Worm (Caenorhabditis elegans) whole organism, L4/young adult: ENCODE measurements around the gene F37A4.5.

Experiments
- W03F9.2 ChIP-seq: fragments of 150-350 bp; optimal IDR thresholded peaks from 2 replicates; lab custom pipeline; 2014; ENCODE audit warnings: missing biosample characterization, missing genetic modification characterization
- dao-5 ChIP-seq: sonication (generic microtip); optimal IDR thresholded peaks from 2 replicates; lab custom pipeline; 2016; ENCODE audit warnings: missing genotype, missing genetic modification characterization, moderate library complexity, missing compliant biosample characterization
- him-1 ChIP-seq: sonication (generic microtip); optimal IDR thresholded peaks from 2 replicates; lab custom pipeline; 2016; ENCODE audit warnings: missing genotype, missing genetic modification reagents, missing genetic modification characterization, missing compliant biosample characterization

The F37A4.5 gene

ce11 chrIII:6711590-6711989 is at the start of gene F37A4.5:
Gene F37A4.5 (plus strand): TSS chrIII:6711890.
- no peak for TF ChIP-seq W03F9.2 (tag; lab: Kevin White, UChicago)
- TF ChIP-seq him-1 (tag; lab: Kevin White, UChicago), result no peak
- TF ChIP-seq dao-5, result no peak

- no peak for TF ChIP-seq dao-5
- TF ChIP-seq W03F9.2 (tag; lab: Kevin White, UChicago), result no peak
- no peak for TF ChIP-seq him-1 (tag; lab: Kevin White, UChicago)
These were observed 40.9 kb upstream of the F37A4.5 start for ce11 chrIII:6670737-6671242.

ce11 chrIII:6675460-6675859 is 36.2 kb upstream of the F37A4.5 start, which contains the start of gene rbf-1:
Gene rbf-1 (plus strand): TSS chrIII:6675760.
- TF ChIP-seq him-1 (tag; lab: Kevin White, UChicago) (no peak), W03F9.2 (tag; lab: Kevin White, UChicago) (no peak), dao-5 (no peak)

- TF ChIP-seq W03F9.2 (tag; lab: Kevin White, UChicago) (no peak), dao-5 (no peak), him-1 (tag; lab: Kevin White, UChicago) (no peak)
These were observed 34.4 kb upstream of the F37A4.5 start for ce11 chrIII:6677304-6677703.

- TF ChIP-seq him-1 (tag; lab: Kevin White, UChicago) (no peak), dao-5 (no peak), W03F9.2 (tag; lab: Kevin White, UChicago) (no peak)
These were observed 32.4 kb upstream of the F37A4.5 start for ce11 chrIII:6679323-6679722.

ce11 chrIII:6680963-6681362 is 30.7 kb upstream of the F37A4.5 start:
- TF ChIP-seq him-1 (tag; lab: Kevin White, UChicago) (no peak), dao-5 (no peak), W03F9.2 (tag; lab: Kevin White, UChicago) (no peak)

- TF ChIP-seq him-1 (tag; lab: Kevin White, UChicago) (no peak), dao-5 (no peak), W03F9.2 (tag; lab: Kevin White, UChicago) (no peak)
These were observed 29.9 kb upstream of the F37A4.5 start for ce11 chrIII:6681790-6682189.

- TF ChIP-seq dao-5 (no peak), W03F9.2 (tag; lab: Kevin White, UChicago) (no peak), him-1 (tag; lab: Kevin White, UChicago) (no peak)
These were observed 21.2 kb upstream of the F37A4.5 start for ce11 chrIII:6690490-6690889.

- TF ChIP-seq him-1 (tag; lab: Kevin White, UChicago), result no peak
- TF ChIP-seq W03F9.2 (tag; lab: Kevin White, UChicago), result no peak
- TF ChIP-seq dao-5, result no peak
These were observed 18.4 kb upstream of the F37A4.5 start for ce11 chrIII:6693285-6693684.

ce11 chrIII:6695189-6695588 is 16.5 kb upstream of the F37A4.5 start:
- no peak for TF ChIP-seq dao-5
- peak; percentile 66 for TF ChIP-seq him-1 (tag; lab: Kevin White, UChicago)
- no peak for TF ChIP-seq W03F9.2 (tag; lab: Kevin White, UChicago)

ce11 chrIII:6705515-6705914 is 6.2 kb upstream of the F37A4.5 start, which contains the start of gene F37A4.6:
Gene F37A4.6 (plus strand): TSS chrIII:6705815.
- TF ChIP-seq him-1 (tag; lab: Kevin White, UChicago) (no peak), dao-5 (no peak)

ce11 chrIII:6709983-6710382 is 1.7 kb upstream of the F37A4.5 start, which contains the start of gene isw-1:
Gene isw-1 (minus strand): TSS chrIII:6710100.
- TF ChIP-seq W03F9.2 (tag; lab: Kevin White, UChicago) (no peak), dao-5 (no peak), him-1 (tag; lab: Kevin White, UChicago) (no peak)

ce11 chrIII:6713266-6713665 is 1.6 kb downstream of the F37A4.5 start, which contains the start of gene F37A4.4:
Gene F37A4.4 (plus strand): TSS chrIII:6713566.
- TF ChIP-seq dao-5, result no peak
- no peak for TF ChIP-seq him-1 (tag; lab: Kevin White, UChicago)
- TF ChIP-seq W03F9.2 (tag; lab: Kevin White, UChicago), result no peak

- no peak for TF ChIP-seq dao-5
- TF ChIP-seq W03F9.2 (tag; lab: Kevin White, UChicago), result no peak
- TF ChIP-seq him-1 (tag; lab: Kevin White, UChicago), result no peak
These were observed 6.6 kb downstream of the F37A4.5 start, which contains the start of gene F37A4.3 for ce11 chrIII:6718270-6718669. Gene F37A4.3 (plus strand): TSS chrIII:6718570.

ce11 chrIII:6722208-6722679 is 10.6 kb downstream of the F37A4.5 start, which contains the start of the genes bath-41 and F37A4.2:
Gene bath-41 (minus strand): TSS chrIII:6722258.
Gene F37A4.2 (plus strand): TSS chrIII:6722454.
- no peak for TF ChIP-seq him-1 (tag; lab: Kevin White, UChicago)
- no peak for TF ChIP-seq dao-5
- TF ChIP-seq W03F9.2 (tag; lab: Kevin White, UChicago), result no peak
